Fruit fly (Drosophila melanogaster) whole organism, wandering third instar larva: ENCODE data around the gene Dok.

Experiments used
- Abd-B ChIP-seq: fragments of >200 bp; optimal IDR thresholded peaks from 2 replicates; lab custom pipeline; 2017; ENCODE audit warnings: missing biosample characterization, missing genetic modification characterization
- CG32264 ChIP-seq: fragments of 200-800 bp; sonication (Bioruptor generic); optimal IDR thresholded peaks from 2 replicates; lab custom pipeline; 2016; ENCODE audit warnings: missing biosample characterization, missing genetic modification characterization
- CG9705 ChIP-seq: fragments of 200-800 bp; sonication (Bioruptor generic); optimal IDR thresholded peaks from 2 replicates; lab custom pipeline; 2018; ENCODE audit warnings: missing biosample characterization, mild to moderate bottlenecking, missing genetic modification characterization
- CrebA ChIP-seq: fragments of 200-800 bp; sonication (Bioruptor generic); optimal IDR thresholded peaks from 2 replicates; lab custom pipeline; 2016; ENCODE audit warnings: missing biosample characterization, mild to moderate bottlenecking, missing genetic modification characterization, borderline replicate concordance
- Dfd ChIP-seq: fragments of >200 bp; optimal IDR thresholded peaks from 2 replicates; lab custom pipeline; 2017; ENCODE audit warnings: missing biosample characterization, missing genetic modification characterization
- Dif ChIP-seq: fragments of 200-275, 200-300 bp; sonication (Bioruptor generic); optimal IDR thresholded peaks from 2 replicates; lab custom pipeline; 2018; ENCODE audit warnings: missing biosample characterization, missing genetic modification characterization; ENCODE audit not compliant: partially characterized antibody
- GATAd ChIP-seq: sonication (Bioruptor generic); optimal IDR thresholded peaks from 2 replicates; lab custom pipeline; 2016; ENCODE audit warnings: missing biosample characterization, missing genetic modification characterization
- HLH106 ChIP-seq: fragments of 200-800 bp; optimal IDR thresholded peaks from 3 replicates; lab custom pipeline; 2019; ENCODE audit warnings: missing biosample characterization, mild to moderate bottlenecking, missing genetic modification characterization, moderate library complexity
- Hnf4 ChIP-seq: fragments of 200-800 bp; sonication (Bioruptor generic); optimal IDR thresholded peaks from 2 replicates; lab custom pipeline; 2016; ENCODE audit warnings: missing biosample characterization, mild to moderate bottlenecking, missing genetic modification characterization
- Hr78 ChIP-seq: fragments of >200 bp; optimal IDR thresholded peaks from 2 replicates; lab custom pipeline; 2017; ENCODE audit warnings: missing biosample characterization, missing genetic modification characterization
- Hr83 ChIP-seq: fragments of 200-300 bp; sonication (Bioruptor generic); optimal IDR thresholded peaks from 2 replicates; lab custom pipeline; 2016; ENCODE audit warnings: missing biosample characterization, mild to moderate bottlenecking, missing genetic modification characterization, moderate library complexity; ENCODE audit not compliant: poor library complexity, severe bottlenecking
- Jra ChIP-seq: sonication (Bioruptor generic); optimal IDR thresholded peaks from 2 replicates; lab custom pipeline; 2016; ENCODE audit warnings: missing biosample characterization, missing genetic modification characterization
- Mio ChIP-seq: sonication (Bioruptor generic); optimal IDR thresholded peaks from 2 replicates; lab custom pipeline; 2016; ENCODE audit warnings: missing biosample characterization, missing genetic modification characterization
- Myc ChIP-seq: fragments of >200 bp; optimal IDR thresholded peaks from 2 replicates; lab custom pipeline; 2017
- N ChIP-seq: fragments of >200 bp; optimal IDR thresholded peaks from 2 replicates; lab custom pipeline; 2018; ENCODE audit warnings: missing biosample characterization, missing external identifiers, missing genetic modification characterization
- OdsH ChIP-seq: fragments of 200-800 bp; sonication (Bioruptor generic); optimal IDR thresholded peaks from 2 replicates; lab custom pipeline; 2016; ENCODE audit warnings: missing biosample characterization, mild to moderate bottlenecking, missing genetic modification characterization
- Rel ChIP-seq, 2 experiments: fragments of 200-800 bp; sonication (Bioruptor generic) in 1 of 2; optimal IDR thresholded peaks; 2 replicates in 1 of 2; 3 replicates in 1 of 2; lab custom pipeline; 2016 to 2019; ENCODE audit warnings: mild to moderate bottlenecking in 2 of 2, missing biosample characterization in 2 of 2, missing genetic modification characterization in 2 of 2, moderate library complexity in 1 of 2
- Sp1 ChIP-seq: fragments of 200-800 bp; sonication (Bioruptor generic); optimal IDR thresholded peaks from 3 replicates; lab custom pipeline; 2019; ENCODE audit warnings: missing biosample characterization, mild to moderate bottlenecking, missing genetic modification characterization, moderate library complexity
- Vsx2 ChIP-seq: fragments of 200-300, 225-300 bp; sonication (Bioruptor generic); optimal IDR thresholded peaks from 2 replicates; lab custom pipeline; 2018; ENCODE audit warnings: missing biosample characterization, missing genetic modification characterization; ENCODE audit not compliant: partially characterized antibody
- br ChIP-seq: fragments of 200-800 bp; sonication (Bioruptor generic); optimal IDR thresholded peaks from 2 replicates; lab custom pipeline; 2016; ENCODE audit warnings: missing biosample characterization, missing genetic modification characterization
- brk ChIP-seq: fragments of 200-800 bp; sonication (Bioruptor generic); optimal IDR thresholded peaks from 2 replicates; lab custom pipeline; 2016; ENCODE audit warnings: missing biosample characterization, mild to moderate bottlenecking, missing genetic modification characterization
- dl ChIP-seq, 2 experiments: fragments of 175-275, 200-275 bp in 1 of 2; fragments of 200-275 bp in 1 of 2; sonication (Bioruptor generic); optimal IDR thresholded peaks; lab custom pipeline; 2018; ENCODE audit warnings: mild to moderate bottlenecking in 2 of 2, missing biosample characterization in 2 of 2, missing genetic modification characterization in 2 of 2, moderate library complexity in 2 of 2; ENCODE audit not compliant: partially characterized antibody in 2 of 2, insufficient read depth in 1 of 2
- dmrt93B ChIP-seq: fragments of 200-800 bp; sonication (Bioruptor generic); optimal IDR thresholded peaks from 2 replicates; lab custom pipeline; 2018; ENCODE audit warnings: missing biosample characterization, mild to moderate bottlenecking, missing genetic modification characterization
- dsf ChIP-seq: sonication (Bioruptor generic); optimal IDR thresholded peaks from 2 replicates; lab custom pipeline; 2016; ENCODE audit warnings: missing biosample characterization, missing genetic modification characterization, borderline replicate concordance
- ey ChIP-seq: fragments of 200-800 bp; sonication (Bioruptor generic); optimal IDR thresholded peaks from 2 replicates; lab custom pipeline; 2016; ENCODE audit warnings: missing biosample characterization, missing genetic modification characterization
- foxo ChIP-seq, 2 experiments: fragments of 200-800 bp; sonication (Bioruptor generic); optimal IDR thresholded peaks; 2 replicates in 1 of 2; 3 replicates in 1 of 2; lab custom pipeline; 2016 to 2017; ENCODE audit warnings: missing biosample characterization in 2 of 2, missing genetic modification characterization in 2 of 2
- fru ChIP-seq: fragments of 200-800 bp; sonication (Bioruptor generic); optimal IDR thresholded peaks from 3 replicates; lab custom pipeline; 2016; ENCODE audit warnings: missing biosample characterization, mild to moderate bottlenecking, missing genetic modification characterization
- h ChIP-seq: fragments of 200-800 bp; sonication (Bioruptor generic); optimal IDR thresholded peaks from 3 replicates; lab custom pipeline; 2016; ENCODE audit warnings: missing biosample characterization, mild to moderate bottlenecking, missing genetic modification characterization
- jim ChIP-seq: fragments of 175-275, 200-325 bp; sonication (Bioruptor generic); optimal IDR thresholded peaks from 2 replicates; lab custom pipeline; 2016; ENCODE audit warnings: missing biosample characterization, mild to moderate bottlenecking, missing genetic modification characterization
- lola ChIP-seq: fragments of >200 bp; optimal IDR thresholded peaks from 2 replicates; lab custom pipeline; 2017; ENCODE audit warnings: missing biosample characterization, missing genetic modification characterization
- pan ChIP-seq: fragments of >200 bp; optimal IDR thresholded peaks from 2 replicates; lab custom pipeline; 2017
- psq ChIP-seq: fragments of 200-800 bp; sonication (Bioruptor generic); optimal IDR thresholded peaks from 3 replicates; lab custom pipeline; 2017; ENCODE audit warnings: missing biosample characterization, mild to moderate bottlenecking, missing genetic modification characterization, moderate library complexity
- rgr ChIP-seq: fragments of 200-800 bp; sonication (Bioruptor generic); optimal IDR thresholded peaks from 3 replicates; lab custom pipeline; 2016; ENCODE audit warnings: missing biosample characterization, mild to moderate bottlenecking, missing genetic modification characterization
- sage ChIP-seq: fragments of 200-800 bp; sonication (Bioruptor generic); optimal IDR thresholded peaks from 2 replicates; lab custom pipeline; 2016; ENCODE audit warnings: missing biosample characterization, mild to moderate bottlenecking, missing genetic modification characterization
- sv ChIP-seq: fragments of 200-800 bp; sonication (Bioruptor generic); optimal IDR thresholded peaks from 3 replicates; lab custom pipeline; 2016; ENCODE audit warnings: missing biosample characterization, missing genetic modification characterization
- tai ChIP-seq: sonication (Bioruptor generic); optimal IDR thresholded peaks from 2 replicates; lab custom pipeline; 2016; ENCODE audit warnings: missing biosample characterization, missing genetic modification characterization
- usp ChIP-seq: fragments of >200 bp; optimal IDR thresholded peaks from 2 replicates; lab custom pipeline; 2017; ENCODE audit warnings: missing biosample characterization, missing genetic modification characterization
- woc ChIP-seq: sonication (Bioruptor generic); optimal IDR thresholded peaks from 2 replicates; lab custom pipeline; 2016; ENCODE audit warnings: missing biosample characterization, mild to moderate bottlenecking, missing genetic modification characterization

The Dok gene

dm6 chrX:7324816-7325246 is 817 bp downstream of the Dok start:
- TF ChIP-seq Vsx2 (GFP tag; lab: Kevin White, UChicago), result no peak
- peak; percentile 98 for TF ChIP-seq Sp1 (GFP tag; lab: Kevin White, UChicago)
- TF ChIP-seq Rel (GFP tag; optimal IDR thresholded peaks at IDR 0.05; lab: Kevin White, UChicago), result peak; percentile 93
- peak; percentile 87 for TF ChIP-seq Rel (tag; optimal IDR thresholded peaks at IDR 0.05; lab: Kevin White, UChicago)
- TF ChIP-seq sage, result peak; percentile 94
- TF ChIP-seq N, result no peak
- TF ChIP-seq psq (GFP tag; lab: Kevin White, UChicago), result peak; percentile 93
- peak; percentile 96 for TF ChIP-seq fru
- peak; percentile 94 for TF ChIP-seq dmrt93B (GFP tag; lab: Kevin White, UChicago)
- peak; percentile 61 for TF ChIP-seq dsf (GFP tag; lab: Kevin White, UChicago)
- TF ChIP-seq Hr78 (GFP tag; lab: Kevin White, UChicago), result no peak
- TF ChIP-seq CG32264, result peak; percentile 67
- peak in 1 of 2 experiments; percentile 98 for TF ChIP-seq foxo (GFP tag; optimal IDR thresholded peaks at IDR 0.05; lab: Kevin White, UChicago)
- peak; percentile 88 for TF ChIP-seq sv (GFP tag; lab: Kevin White, UChicago)
- no peak for TF ChIP-seq Dfd
- TF ChIP-seq Myc (lab: Kevin White, UChicago), result no peak
- no peak for TF ChIP-seq Dif
- no peak for TF ChIP-seq Abd-B (GFP tag; lab: Kevin White, UChicago)
- no peak for TF ChIP-seq lola (GFP tag; lab: Kevin White, UChicago)
- no peak for TF ChIP-seq brk (GFP tag; lab: Kevin White, UChicago)
- peak; percentile 97 for TF ChIP-seq h (GFP tag; lab: Kevin White, UChicago)
- TF ChIP-seq usp (GFP tag; lab: Kevin White, UChicago), result no peak
- peak; percentile 93 for TF ChIP-seq ey (GFP tag; lab: Kevin White, UChicago)
- TF ChIP-seq OdsH, result peak; percentile 97
- TF ChIP-seq GATAd (GFP tag; lab: Kevin White, UChicago), result peak; percentile 82
- peak; percentile 92 for TF ChIP-seq Hnf4 (GFP tag; lab: Kevin White, UChicago)
- TF ChIP-seq jim, result no peak
- no peak for TF ChIP-seq pan
- TF ChIP-seq dl (GFP tag; optimal IDR thresholded peaks at IDR 0.05; lab: Kevin White, UChicago; ENCODE audit: insufficient read depth in 1 of 2, partially characterized antibody in 2 of 2), result no peak
- peak; percentile 89 for TF ChIP-seq tai
- no peak for TF ChIP-seq CrebA
- peak; percentile 97 for TF ChIP-seq HLH106
- TF ChIP-seq Hr83, result peak; percentile 45
- peak; percentile 93 for TF ChIP-seq CG9705 (GFP tag; lab: Kevin White, UChicago)
- peak; percentile 97 for TF ChIP-seq woc (GFP tag; lab: Kevin White, UChicago)
- no peak for TF ChIP-seq Mio (GFP tag; lab: Kevin White, UChicago)
- peak; percentile 89 for TF ChIP-seq br (GFP tag; lab: Kevin White, UChicago)
- peak; percentile 81 for TF ChIP-seq Jra (GFP tag; lab: Kevin White, UChicago)
- peak; percentile 97 for TF ChIP-seq rgr (GFP tag; lab: Kevin White, UChicago)

dm6 chrX:7328746-7329145 is 4.7 kb downstream of the Dok start, which contains the start of gene Acsf3:
Acsf3 (plus strand) TSS chrX:7329046.
- TF ChIP-seq OdsH, result no peak
- no peak for TF ChIP-seq Dfd
- no peak for TF ChIP-seq Sp1 (GFP tag; lab: Kevin White, UChicago)
- no peak for TF ChIP-seq Dif
- TF ChIP-seq usp (GFP tag; lab: Kevin White, UChicago), result no peak
- TF ChIP-seq br (GFP tag; lab: Kevin White, UChicago), result no peak
- no peak for TF ChIP-seq foxo (GFP tag; optimal IDR thresholded peaks at IDR 0.05; lab: Kevin White, UChicago)
- no peak for TF ChIP-seq tai
- TF ChIP-seq dl (GFP tag; optimal IDR thresholded peaks at IDR 0.05; lab: Kevin White, UChicago; ENCODE audit: insufficient read depth in 1 of 2, partially characterized antibody in 2 of 2), result no peak
- no peak for TF ChIP-seq dmrt93B (GFP tag; lab: Kevin White, UChicago)
- no peak for TF ChIP-seq Hr83
- no peak for TF ChIP-seq sv (GFP tag; lab: Kevin White, UChicago)

- no peak for TF ChIP-seq foxo (GFP tag; optimal IDR thresholded peaks at IDR 0.05; lab: Kevin White, UChicago)
- TF ChIP-seq Jra (GFP tag; lab: Kevin White, UChicago), result no peak
- no peak for TF ChIP-seq rgr (GFP tag; lab: Kevin White, UChicago)
- TF ChIP-seq CrebA, result no peak
- no peak for TF ChIP-seq dmrt93B (GFP tag; lab: Kevin White, UChicago)
- TF ChIP-seq psq (GFP tag; lab: Kevin White, UChicago), result no peak
- no peak for TF ChIP-seq N
- TF ChIP-seq sage, result no peak
Measured at dm6 chrX:7332091-7332490, 8.1 kb downstream of the Dok start, which contains the start of gene CG42780. CG42780 (minus strand) TSS chrX:7332191.
